Fruit fly (Drosophila melanogaster) whole organism, adult: Measurements from ENCODE around the gene CG31465.

Source experiments
- CG11617 ChIP-seq: fragments of 200-800 bp; sonication (Bioruptor generic); optimal IDR thresholded peaks from 2 replicates; lab custom pipeline; 2017; ENCODE audit warnings: mild to moderate bottlenecking, missing biosample characterization, missing genetic modification reagents, missing genetic modification characterization
- CG12768 ChIP-seq: fragments of 200-800 bp; sonication (Bioruptor generic); optimal IDR thresholded peaks from 2 replicates; lab custom pipeline; 2017; ENCODE audit warnings: missing biosample characterization, missing genetic modification characterization, mild to moderate bottlenecking, moderate library complexity, missing genetic modification reagents
- CG14711 ChIP-seq: fragments of 200-800 bp; sonication (Bioruptor generic); optimal IDR thresholded peaks from 2 replicates; lab custom pipeline; 2018; ENCODE audit warnings: missing biosample characterization, mild to moderate bottlenecking, missing genetic modification characterization, moderate library complexity
- CG1620 ChIP-seq: fragments of 200-800 bp; sonication (Bioruptor generic); optimal IDR thresholded peaks from 2 replicates; lab custom pipeline; 2016; ENCODE audit warnings: missing biosample characterization, missing genetic modification characterization
- CG33017 ChIP-seq: fragments of 200-800 bp; sonication (Bioruptor generic); optimal IDR thresholded peaks from 2 replicates; lab custom pipeline; 2018; ENCODE audit warnings: missing biosample characterization, mild to moderate bottlenecking, missing genetic modification characterization, moderate library complexity
- CG5204 ChIP-seq: fragments of 200-800 bp; sonication (Bioruptor generic); optimal IDR thresholded peaks from 2 replicates; lab custom pipeline; 2016; ENCODE audit warnings: missing biosample characterization, missing genetic modification characterization
- CG7045 ChIP-seq: fragments of 200-800 bp; sonication (Bioruptor generic); optimal IDR thresholded peaks from 2 replicates; lab custom pipeline; 2017; ENCODE audit warnings: missing biosample characterization, mild to moderate bottlenecking, missing genetic modification characterization
- CG7101 ChIP-seq: fragments of 200-800 bp; sonication (Bioruptor generic); optimal IDR thresholded peaks from 2 replicates; lab custom pipeline; 2018; ENCODE audit warnings: missing biosample characterization, mild to moderate bottlenecking, missing genetic modification characterization, moderate library complexity
- Clk ChIP-seq: fragments of 200-800 bp; sonication (Bioruptor generic); optimal IDR thresholded peaks from 2 replicates; lab custom pipeline; 2017; ENCODE audit warnings: missing biosample characterization, missing genetic modification characterization
- Crg-1 ChIP-seq: fragments of 200-800 bp; sonication (Bioruptor generic); optimal IDR thresholded peaks from 2 replicates; lab custom pipeline; 2016; ENCODE audit warnings: missing biosample characterization, missing genetic modification characterization
- Hr96 ChIP-seq: fragments of 200-800 bp; sonication (Bioruptor generic); optimal IDR thresholded peaks from 2 replicates; lab custom pipeline; 2016; ENCODE audit warnings: missing biosample characterization, missing genetic modification characterization
- Mnt ChIP-seq: fragments of 200-800 bp; sonication (Bioruptor generic); optimal IDR thresholded peaks from 2 replicates; lab custom pipeline; 2016; ENCODE audit warnings: missing biosample characterization, mild to moderate bottlenecking, missing genetic modification characterization
- bab1 ChIP-seq: fragments of 200-800 bp; sonication (Bioruptor generic); optimal IDR thresholded peaks from 3 replicates; lab custom pipeline; 2019; ENCODE audit warnings: missing biosample characterization, mild to moderate bottlenecking, missing genetic modification characterization, moderate library complexity
- cic ChIP-seq: fragments of 200-800 bp; sonication (Bioruptor generic); optimal IDR thresholded peaks from 2 replicates; lab custom pipeline; 2017; ENCODE audit warnings: missing biosample characterization, mild to moderate bottlenecking, missing genetic modification characterization, moderate library complexity
- cnc ChIP-seq, 2 experiments: fragments of >200 bp; optimal IDR thresholded peaks; 2 replicates each; lab custom pipeline; 2017
- kay ChIP-seq: fragments of 200-800 bp; sonication (Bioruptor generic); peaks from one replicate; lab custom pipeline; 2016; ENCODE audit warnings: missing biosample characterization, missing genetic modification characterization, borderline replicate concordance
- ovo ChIP-seq: fragments of 200-800 bp; sonication (Bioruptor generic); optimal IDR thresholded peaks from 2 replicates; lab custom pipeline; 2016; ENCODE audit warnings: missing biosample characterization, missing genetic modification characterization
- pad ChIP-seq: fragments of 200-800 bp; sonication (Bioruptor generic); optimal IDR thresholded peaks from 3 replicates; lab custom pipeline; 2017; ENCODE audit warnings: missing biosample characterization, missing genetic modification characterization, mild to moderate bottlenecking, moderate library complexity, missing genetic modification reagents
- tj ChIP-seq: fragments of 200-800 bp; sonication (Bioruptor generic); optimal IDR thresholded peaks from 3 replicates; lab custom pipeline; 2017; ENCODE audit warnings: missing biosample characterization, mild to moderate bottlenecking, missing genetic modification characterization, moderate library complexity
- toe ChIP-seq: fragments of 200-800 bp; sonication (Bioruptor generic); optimal IDR thresholded peaks from 2 replicates; lab custom pipeline; 2016; ENCODE audit warnings: missing biosample characterization, missing genetic modification characterization

Gene CG31465

DNA sequence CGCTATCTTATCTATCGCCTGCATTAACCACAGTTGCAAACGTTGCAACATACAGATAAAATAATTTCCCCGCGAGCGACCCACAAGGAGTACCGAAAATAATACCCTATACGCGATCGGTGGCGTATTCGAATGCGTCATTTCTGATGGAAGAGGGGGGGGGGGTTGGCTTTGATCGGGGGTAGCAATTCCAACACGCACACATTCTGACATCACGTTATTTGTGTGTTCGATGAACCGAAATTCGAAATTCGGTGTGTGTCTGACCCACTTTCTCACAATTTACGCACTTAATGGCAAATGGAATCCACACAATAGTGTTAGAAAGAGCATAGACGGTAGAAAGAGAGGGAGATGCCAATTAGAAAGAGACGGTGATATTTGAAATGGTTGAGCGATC, 44.0 kb upstream of the CG31465 start:
- TF ChIP-seq CG33017 (tag; lab: Kevin White, UChicago) (no peak), toe (no peak), CG7101 (tag; lab: Kevin White, UChicago) (no peak), CG11617 (no peak), pad (GFP tag; lab: Kevin White, UChicago) (no peak), CG12768 (GFP tag; lab: Kevin White, UChicago) (no peak), Crg-1 (GFP tag; lab: Kevin White, UChicago) (no peak), Clk (GFP tag; lab: Kevin White, UChicago) (no peak), bab1 (GFP tag; lab: Kevin White, UChicago) (no peak), cic (GFP tag; lab: Kevin White, UChicago) (no peak), cnc (optimal IDR thresholded peaks at IDR 0.05; lab: Kevin White, UChicago) (no peak), CG7045 (GFP tag; lab: Kevin White, UChicago) (no peak), ovo (GFP tag; lab: Kevin White, UChicago) (no peak), Mnt (GFP tag; lab: Kevin White, UChicago) (no peak), tj (GFP tag; lab: Kevin White, UChicago) (no peak), CG14711 (tag; lab: Kevin White, UChicago) (no peak), Hr96 (GFP tag; lab: Kevin White, UChicago) (no peak)

DNA sequence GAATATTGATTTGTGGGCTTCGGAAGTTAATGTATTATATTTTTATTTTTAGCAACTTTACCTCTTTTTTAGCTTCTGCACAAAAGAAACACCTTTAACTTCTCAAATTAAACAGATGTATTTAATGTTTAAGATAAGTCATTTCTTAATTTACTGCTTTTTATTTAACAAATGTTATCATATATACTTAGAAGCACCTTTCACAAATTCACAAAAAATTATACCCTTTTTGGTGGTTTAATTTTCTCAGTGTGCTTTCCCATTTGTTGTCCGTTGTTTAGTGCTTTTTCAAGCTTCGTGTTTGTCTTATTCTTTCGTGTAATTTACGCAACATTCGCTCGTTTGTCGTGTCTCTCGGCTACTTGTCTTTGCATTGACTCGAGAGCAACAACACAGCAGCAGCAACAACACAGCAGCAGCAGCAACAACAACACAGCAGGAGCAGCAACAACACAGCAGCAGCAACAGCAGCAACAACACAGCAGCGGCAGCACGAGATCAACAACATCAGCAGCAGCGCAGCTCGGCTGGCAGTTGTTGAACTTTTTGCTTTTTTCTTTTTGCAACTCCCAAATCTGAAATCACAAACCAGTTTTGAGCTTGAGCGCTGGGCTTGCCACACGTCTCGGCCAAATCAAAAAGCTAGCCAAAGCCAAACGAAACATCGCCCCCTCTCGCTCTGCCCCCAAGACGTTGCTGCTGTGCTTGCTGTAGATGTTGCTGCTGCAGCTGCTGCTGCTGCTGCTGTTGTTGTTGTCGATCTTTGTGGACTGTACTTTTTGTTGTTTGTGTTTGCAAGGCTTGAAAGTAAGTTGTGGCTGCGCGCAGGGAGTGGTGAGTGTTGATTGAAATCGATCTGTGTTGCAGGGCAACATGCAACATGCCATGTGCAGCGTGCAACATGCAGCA, 43.3 kb upstream of the CG31465 start:
- no peak for TF ChIP-seq CG11617
- TF ChIP-seq CG33017 (tag; lab: Kevin White, UChicago): no peak
- TF ChIP-seq pad (GFP tag; lab: Kevin White, UChicago): no peak
- TF ChIP-seq Clk (GFP tag; lab: Kevin White, UChicago): no peak
- TF ChIP-seq CG12768 (GFP tag; lab: Kevin White, UChicago): no peak
- TF ChIP-seq CG1620 (GFP tag; lab: Kevin White, UChicago): no peak
- TF ChIP-seq ovo (GFP tag; lab: Kevin White, UChicago): no peak
- no peak for TF ChIP-seq Hr96 (GFP tag; lab: Kevin White, UChicago)
- TF ChIP-seq CG7045 (GFP tag; lab: Kevin White, UChicago): no peak
- TF ChIP-seq toe: no peak
- no peak for TF ChIP-seq bab1 (GFP tag; lab: Kevin White, UChicago)
- no peak for TF ChIP-seq kay (GFP tag; lab: Kevin White, UChicago)
- no peak for TF ChIP-seq Crg-1 (GFP tag; lab: Kevin White, UChicago)
- no peak for TF ChIP-seq cic (GFP tag; lab: Kevin White, UChicago)
- TF ChIP-seq cnc (optimal IDR thresholded peaks at IDR 0.05; lab: Kevin White, UChicago): no peak
- TF ChIP-seq CG5204 (GFP tag; lab: Kevin White, UChicago): no peak

dm6 chr3R:21838505-21838956, 42.1 kb upstream of the CG31465 start:
- TF ChIP-seq CG7045 (GFP tag; lab: Kevin White, UChicago) (no peak), bab1 (GFP tag; lab: Kevin White, UChicago) (no peak), CG33017 (tag; lab: Kevin White, UChicago) (no peak), cnc (optimal IDR thresholded peaks at IDR 0.05; lab: Kevin White, UChicago) (no peak), tj (GFP tag; lab: Kevin White, UChicago) (no peak), CG12768 (GFP tag; lab: Kevin White, UChicago) (no peak), Hr96 (GFP tag; lab: Kevin White, UChicago) (no peak), pad (GFP tag; lab: Kevin White, UChicago) (no peak), cic (GFP tag; lab: Kevin White, UChicago) (no peak), CG5204 (GFP tag; lab: Kevin White, UChicago) (no peak)

- TF ChIP-seq CG14711 (tag; lab: Kevin White, UChicago) (peak; percentile 68), Hr96 (GFP tag; lab: Kevin White, UChicago) (no peak), CG1620 (GFP tag; lab: Kevin White, UChicago) (no peak), Crg-1 (GFP tag; lab: Kevin White, UChicago) (no peak), tj (GFP tag; lab: Kevin White, UChicago) (peak; percentile 12), CG11617 (peak; percentile 76), ovo (GFP tag; lab: Kevin White, UChicago) (peak; percentile 46), CG33017 (tag; lab: Kevin White, UChicago) (peak; percentile 49), CG7045 (GFP tag; lab: Kevin White, UChicago) (peak; percentile 17), CG7101 (tag; lab: Kevin White, UChicago) (peak; percentile 73), pad (GFP tag; lab: Kevin White, UChicago) (peak; percentile 9), bab1 (GFP tag; lab: Kevin White, UChicago) (peak; percentile 94)
Measured at dm6 chr3R:21839636-21840035, 41.0 kb upstream of the CG31465 start.

DNA sequence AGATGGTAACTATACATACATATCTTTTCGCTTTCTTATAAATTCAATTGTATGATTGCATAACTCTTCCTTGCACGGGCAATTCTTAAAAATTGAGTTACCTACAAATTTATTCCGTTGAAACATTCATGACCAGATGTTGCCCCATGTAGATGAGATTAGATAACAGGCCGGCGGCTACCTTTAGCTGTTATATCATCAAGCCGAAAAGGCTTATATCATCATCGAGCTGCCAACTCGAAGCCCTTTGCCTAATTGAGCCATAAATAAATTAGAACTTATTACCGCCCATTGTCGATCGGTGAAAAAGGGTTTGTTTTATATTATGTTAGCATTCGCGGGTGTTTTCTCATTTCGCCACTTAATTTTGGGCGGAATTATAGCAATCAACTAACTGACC, 40.2 kb upstream of the CG31465 start:
- TF ChIP-seq CG33017 (tag; lab: Kevin White, UChicago) (no peak), CG7101 (tag; lab: Kevin White, UChicago) (no peak), pad (GFP tag; lab: Kevin White, UChicago) (no peak), CG5204 (GFP tag; lab: Kevin White, UChicago) (no peak), CG7045 (GFP tag; lab: Kevin White, UChicago) (no peak), CG1620 (GFP tag; lab: Kevin White, UChicago) (no peak), kay (GFP tag; lab: Kevin White, UChicago) (no peak), bab1 (GFP tag; lab: Kevin White, UChicago) (no peak), CG11617 (no peak), Hr96 (GFP tag; lab: Kevin White, UChicago) (no peak), Clk (GFP tag; lab: Kevin White, UChicago) (no peak), Crg-1 (GFP tag; lab: Kevin White, UChicago) (no peak), ovo (GFP tag; lab: Kevin White, UChicago) (no peak), cnc (optimal IDR thresholded peaks at IDR 0.05; lab: Kevin White, UChicago) (no peak), CG14711 (tag; lab: Kevin White, UChicago) (no peak)
